Worm (Caenorhabditis elegans) whole organism, midembryonic: ENCODE measurements around the gene F07F6.2.

Source experiments
- T22C8.4 ChIP-seq: fragments of 200-800 bp; sonication (Bioruptor generic); IDR thresholded peaks from 2 replicates; pipeline ENCODE4 v1.3.6; 2022; ENCODE audit warnings: missing genetic modification characterization, missing compliant biosample characterization
- cog-1 ChIP-seq: sonication (generic microtip); optimal IDR thresholded peaks from 2 replicates; lab custom pipeline; 2016; ENCODE audit warnings: missing genetic modification characterization, missing compliant biosample characterization
- med-1 ChIP-seq: sonication (generic microtip); optimal IDR thresholded peaks from 2 replicates; lab custom pipeline; 2017; ENCODE audit warnings: missing genetic modification characterization, mild to moderate bottlenecking, missing compliant biosample characterization, antibody characterized with exemption, missing genetic modification reagents; ENCODE audit not compliant: insufficient read depth
- tab-1 ChIP-seq: fragments of 200-800 bp; sonication (Bioruptor generic); IDR thresholded peaks from 2 replicates; pipeline ENCODE4 v1.3.6; 2022; ENCODE audit warnings: missing genetic modification characterization, missing compliant biosample characterization

- TF ChIP-seq T22C8.4 (GFP tag; lab: Robert Waterston, UW) = no peak
- TF ChIP-seq tab-1 (GFP tag; lab: Robert Waterston, UW) = no peak
- no peak for TF ChIP-seq cog-1 (tag; lab: Kevin White, UChicago)
- TF ChIP-seq med-1 (GFP tag; lab: Kevin White, UChicago) = no peak
Measured at ce11 chrII:5384282-5384681, 45.7 kb upstream of the F07F6.2 start.
